Fruit fly (Drosophila melanogaster): ENCODE data around the gene MED11.
A peak's percentile ranks its signal among the peaks of the same experiment; 100 is the strongest.

Gene MED11

DNA sequence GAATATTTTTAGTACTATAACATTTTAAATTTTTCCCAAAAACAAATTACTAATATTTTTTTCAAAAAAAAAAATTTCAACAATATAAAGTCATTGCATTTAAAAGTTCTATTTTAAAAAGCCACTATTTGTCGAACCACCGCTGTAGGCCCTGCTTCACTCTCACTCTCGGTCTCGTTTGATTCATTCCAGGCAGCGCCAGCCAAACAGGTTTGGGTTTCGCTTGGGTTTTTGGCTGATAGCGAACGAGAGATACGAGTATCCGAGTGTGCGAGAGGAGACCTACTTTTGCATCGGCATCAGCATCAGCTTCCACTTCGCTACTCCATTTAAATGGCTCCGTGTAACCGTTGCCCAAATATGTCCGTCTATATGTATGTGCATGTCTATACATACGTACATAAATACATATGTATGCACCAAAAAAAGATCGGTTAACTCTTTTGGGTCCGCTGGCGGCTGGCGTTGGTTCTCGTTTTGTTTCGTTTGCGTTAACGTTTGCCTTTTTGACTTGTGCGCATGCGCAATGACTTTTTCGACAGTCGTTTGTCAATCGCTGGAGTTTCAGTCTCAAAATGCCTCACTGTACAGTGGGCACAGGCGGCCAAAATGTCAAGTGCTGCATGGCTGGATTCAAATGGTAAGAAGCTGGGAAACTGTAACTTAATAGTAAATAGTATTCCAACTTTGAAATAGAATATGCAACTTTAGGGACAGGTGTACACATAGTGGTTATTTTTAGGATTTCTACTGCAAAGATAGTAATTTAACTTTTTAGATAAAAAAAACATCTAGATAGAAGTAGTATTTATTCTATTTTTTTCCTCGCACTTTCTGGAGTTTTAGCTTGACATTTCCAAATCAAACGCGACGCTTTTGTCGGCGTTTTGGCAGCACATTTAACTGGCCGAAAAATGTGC is 23.4 kb downstream of the MED11 start (continued):
- TF ChIP-seq CG10462 (GFP tag; optimal IDR thresholded peaks at IDR 0.05) (peak; percentile 20), Side (GFP tag; optimal IDR thresholded peaks at IDR 0.05) (peak; percentile 40), CG11695 (GFP tag; IDR thresholded peaks at IDR 0.05) (peak; percentile 85), bigmax (GFP tag; optimal IDR thresholded peaks at IDR 0.05) (no peak), gt (GFP tag; IDR thresholded peaks at IDR 0.05) (no peak), nerfin-2 (GFP tag; IDR thresholded peaks at IDR 0.05; ENCODE audit: partially characterized antibody) (no peak), cas (GFP tag; IDR thresholded peaks at IDR 0.05) (no peak), Tbp (GFP tag; optimal IDR thresholded peaks at IDR 0.05) (no peak), sna (GFP tag; IDR thresholded peaks at IDR 0.05; ENCODE audit: partially characterized antibody) (no peak), CG3995 (GFP tag; optimal IDR thresholded peaks at IDR 0.05) (no peak), Six4 (GFP tag; optimal IDR thresholded peaks at IDR 0.05) (peak; percentile 22), pita (GFP tag; optimal IDR thresholded peaks at IDR 0.05) (no peak), Vsx1 (GFP tag; optimal IDR thresholded peaks at IDR 0.05) (peak; percentile 62), dimm (GFP tag; IDR thresholded peaks at IDR 0.05) (no peak), zf30C (GFP tag; optimal IDR thresholded peaks at IDR 0.05) (no peak), Doc2 (GFP tag; IDR thresholded peaks at IDR 0.05) (no peak), MESR4 (GFP tag; optimal IDR thresholded peaks at IDR 0.05) (no peak), chn (GFP tag; optimal IDR thresholded peaks at IDR 0.05) (peak; percentile 47), cwo (GFP tag; optimal IDR thresholded peaks at IDR 0.05) (peak; percentile 72), CG17912 (GFP tag; optimal IDR thresholded peaks at IDR 0.05) (no peak), Ada2b (GFP tag; IDR thresholded peaks at IDR 0.05) (peak; percentile 74), otp (GFP tag; IDR thresholded peaks at IDR 0.05) (peak; percentile 51; the same call in 1 of the 3 replicates), grn (GFP tag; optimal IDR thresholded peaks at IDR 0.05) (no peak), repo (GFP tag; optimal IDR thresholded peaks at IDR 0.05) (no peak), CG33213 (GFP tag; optimal IDR thresholded peaks at IDR 0.05) (peak; percentile 16), Adf1 (GFP tag; IDR thresholded peaks at IDR 0.05) (no peak), ac (GFP tag; optimal IDR thresholded peaks at IDR 0.05) (no peak), Sry-δ (GFP tag; optimal IDR thresholded peaks at IDR 0.05) (no peak), fu2 (GFP tag; optimal IDR thresholded peaks at IDR 0.05) (no peak), pb (GFP tag; optimal IDR thresholded peaks at IDR 0.05) (peak; percentile 7), CG1832 (GFP tag; optimal IDR thresholded peaks at IDR 0.05) (no peak), al (GFP tag; IDR thresholded peaks at IDR 0.05) (peak; percentile 35; the same call in 1 of the 2 replicates), CG3065 (GFP tag; optimal IDR thresholded peaks at IDR 0.05) (no peak), onecut (GFP tag; IDR thresholded peaks at IDR 0.05) (peak; percentile 63), CG5953 (GFP tag; IDR thresholded peaks at IDR 0.05) (peak; percentile 46; the same call in 1 of the 2 replicates), CG17568 (GFP tag; optimal IDR thresholded peaks at IDR 0.05) (peak; percentile 70), slou (GFP tag; optimal IDR thresholded peaks at IDR 0.05) (peak; percentile 30), CG17829 (tag; optimal IDR thresholded peaks at IDR 0.05) (peak; percentile 53), Max (GFP tag; optimal IDR thresholded peaks at IDR 0.05) (peak; percentile 44), lmd (GFP tag; IDR thresholded peaks at IDR 0.05) (peak; percentile 77), luna (GFP tag; optimal IDR thresholded peaks at IDR 0.05) (no peak), CG9932 (GFP tag; IDR thresholded peaks at IDR 0.05) (peak; percentile 46; the same call in 1 of the 2 replicates), CG9437 (GFP tag; optimal IDR thresholded peaks at IDR 0.05) (peak; percentile 83), NfI (GFP tag; optimal IDR thresholded peaks at IDR 0.05) (peak; percentile 70), bsh (GFP tag; optimal IDR thresholded peaks at IDR 0.05) (no peak), h (optimal IDR thresholded peaks at IDR 0.05) (no peak), wor (GFP tag; IDR thresholded peaks at IDR 0.05) (peak; percentile 73), pum (GFP tag; optimal IDR thresholded peaks at IDR 0.05) (peak; percentile 58), vfl (GFP tag; optimal IDR thresholded peaks at IDR 0.05) (peak; percentile 50), Mrtf (GFP tag; IDR thresholded peaks at IDR 0.05) (peak; percentile 67; the same call in 1 of the 3 replicates)
